Worm (Caenorhabditis elegans) whole organism, L1 larva: ENCODE results near the gene bub-3.
A peak's percentile ranks its signal among the peaks of the same experiment; 100 is the strongest.

ENCODE experiments used
- Y116A8C.19 ChIP-seq: sonication (generic microtip); optimal IDR thresholded peaks from 2 replicates; lab custom pipeline; 2016; ENCODE audit warnings: missing compliant biosample characterization, missing genetic modification characterization, borderline replicate concordance
- aly-2 ChIP-seq: fragments of 150-350 bp; optimal IDR thresholded peaks from 2 replicates; lab custom pipeline; 2014; ENCODE audit warnings: missing biosample characterization, missing genetic modification characterization
- blmp-1 ChIP-seq: fragments of 150-350 bp; optimal IDR thresholded peaks from 2 replicates; lab custom pipeline; 2014; ENCODE audit warnings: missing biosample characterization, missing genetic modification characterization
- ceh-88 ChIP-seq: fragments of 200-800 bp; sonication (Bioruptor generic); IDR thresholded peaks from 2 replicates; pipeline ENCODE4 v1.3.6; 2022; ENCODE audit warnings: missing genetic modification characterization, missing compliant biosample characterization
- dpl-1 ChIP-seq, 3 experiments: fragments of 150-350 bp in 2 of 3; sonication (generic microtip) in 1 of 3; optimal IDR thresholded peaks; 2 replicates each; lab custom pipeline; 2014 to 2017; ENCODE audit warnings: missing biosample characterization in 3 of 3, missing genetic modification characterization in 3 of 3, missing genetic modification reagents in 3 of 3
- efl-1 ChIP-seq, 4 experiments: fragments of 150-350 bp; optimal IDR thresholded peaks in 3 of 4; peaks in 1 of 4; 1 replicate in 1 of 4; 2 replicates in 3 of 4; lab custom pipeline; 2014; ENCODE audit warnings: missing biosample characterization in 2 of 4, missing genetic modification characterization in 2 of 4, missing genetic modification reagents in 2 of 4
- efl-3 ChIP-seq: fragments of 200-800 bp; sonication (Bioruptor generic); optimal IDR thresholded peaks from 2 replicates; lab custom pipeline; 2018; ENCODE audit warnings: mild to moderate bottlenecking, missing genetic modification characterization, missing compliant biosample characterization
- ets-5 ChIP-seq: fragments of 200-800 bp; sonication (Bioruptor generic); IDR thresholded peaks from 2 replicates; pipeline ENCODE4 v1.3.6; 2022; ENCODE audit warnings: missing genetic modification characterization, missing compliant biosample characterization
- fos-1 ChIP-seq: fragments of 150-350 bp; optimal IDR thresholded peaks from 2 replicates; lab custom pipeline; 2014; ENCODE audit warnings: missing biosample characterization, missing genetic modification characterization
- grh-1 ChIP-seq: fragments of 200-800 bp; sonication (Bioruptor generic); IDR thresholded peaks from 2 replicates; pipeline ENCODE4 v1.3.6; 2022; ENCODE audit warnings: missing genetic modification reagents, missing genetic modification characterization, missing compliant biosample characterization
- hlh-17 ChIP-seq: fragments of 200-800 bp; sonication (Bioruptor generic); optimal IDR thresholded peaks from 2 replicates; lab custom pipeline; 2018; ENCODE audit warnings: missing genetic modification characterization, mild to moderate bottlenecking, missing compliant biosample characterization, moderate library complexity, borderline replicate concordance
- hlh-4 ChIP-seq: sonication (generic microtip); optimal IDR thresholded peaks from 2 replicates; lab custom pipeline; 2016; ENCODE audit warnings: mild to moderate bottlenecking, missing genetic modification characterization, missing compliant biosample characterization
- lin-13 ChIP-seq: fragments of 150-350 bp; optimal IDR thresholded peaks from 2 replicates; lab custom pipeline; 2014; ENCODE audit warnings: missing biosample characterization, missing genetic modification reagents, missing genetic modification characterization
- lin-14 ChIP-seq: fragments of 200-800 bp; sonication (Bioruptor generic); optimal IDR thresholded peaks from 2 replicates; lab custom pipeline; 2018; ENCODE audit warnings: mild to moderate bottlenecking, missing genetic modification characterization, moderate library complexity, missing compliant biosample characterization
- lin-35 ChIP-seq, 2 experiments: fragments of 150-350 bp; optimal IDR thresholded peaks; 2 replicates each; lab custom pipeline; 2014; ENCODE audit warnings: missing biosample characterization in 2 of 2, missing genetic modification characterization in 2 of 2, missing genetic modification reagents in 2 of 2
- lsy-2 ChIP-seq, 2 experiments: fragments of 150-350 bp; optimal IDR thresholded peaks; 2 replicates each; lab custom pipeline; 2014; ENCODE audit warnings: missing biosample characterization in 2 of 2, missing genetic modification characterization in 2 of 2
- mdl-1 ChIP-seq, 2 experiments: fragments of 150-350 bp; optimal IDR thresholded peaks; 2 replicates each; lab custom pipeline; 2014 to 2017; ENCODE audit warnings: missing biosample characterization in 2 of 2, missing genetic modification characterization in 2 of 2, inconsistent platforms in 1 of 2
- mef-2 ChIP-seq: fragments of 150-350 bp; optimal IDR thresholded peaks from 2 replicates; lab custom pipeline; 2014; ENCODE audit warnings: missing biosample characterization, missing genetic modification characterization
- mep-1 ChIP-seq: fragments of 150-350 bp; optimal IDR thresholded peaks from 2 replicates; lab custom pipeline; 2014; ENCODE audit warnings: missing biosample characterization, missing genetic modification characterization
- nhr-19 ChIP-seq: fragments of 200-800 bp; sonication (Bioruptor generic); conservative IDR thresholded peaks from 2 replicates; pipeline ENCODE4 v1.3.6; 2022; ENCODE audit warnings: missing genetic modification characterization, missing compliant biosample characterization
- nhr-20 ChIP-seq: sonication (generic microtip); optimal IDR thresholded peaks from 2 replicates; lab custom pipeline; 2016; ENCODE audit warnings: mild to moderate bottlenecking, missing genetic modification characterization, missing compliant biosample characterization
- nhr-237 ChIP-seq: fragments of 150-350 bp; optimal IDR thresholded peaks from 2 replicates; lab custom pipeline; 2014; ENCODE audit warnings: missing biosample characterization, missing genetic modification characterization
- nhr-47 ChIP-seq: sonication (generic microtip); optimal IDR thresholded peaks from 2 replicates; lab custom pipeline; 2016; ENCODE audit warnings: mild to moderate bottlenecking, missing genetic modification characterization, moderate library complexity, missing compliant biosample characterization
- nhr-71 ChIP-seq: sonication (generic microtip); optimal IDR thresholded peaks from 2 replicates; lab custom pipeline; 2016; ENCODE audit warnings: mild to moderate bottlenecking, missing genetic modification characterization, moderate library complexity, missing compliant biosample characterization
- nhr-85 ChIP-seq: sonication (generic microtip); peaks from one replicate; lab custom pipeline; 2016; ENCODE audit warnings: missing genetic modification characterization, inconsistent platforms, missing compliant biosample characterization
- nhr-90 ChIP-seq: sonication (generic microtip); optimal IDR thresholded peaks from 2 replicates; lab custom pipeline; 2016; ENCODE audit warnings: mild to moderate bottlenecking, missing genetic modification characterization, missing compliant biosample characterization; ENCODE audit not compliant: poor library complexity
- pag-3 ChIP-seq: sonication (generic microtip); optimal IDR thresholded peaks from 2 replicates; lab custom pipeline; 2017; ENCODE audit warnings: missing genetic modification characterization, mild to moderate bottlenecking, missing compliant biosample characterization, antibody characterized with exemption, borderline replicate concordance; ENCODE audit not compliant: insufficient read depth
- rnt-1 ChIP-seq: sonication (generic microtip); optimal IDR thresholded peaks from 2 replicates; lab custom pipeline; 2016; ENCODE audit warnings: mild to moderate bottlenecking, missing genetic modification characterization, moderate library complexity, missing compliant biosample characterization
- skn-1 ChIP-seq: fragments of 150-350 bp; optimal IDR thresholded peaks from 2 replicates; lab custom pipeline; 2014; ENCODE audit warnings: missing biosample characterization, missing genetic modification characterization
- snpc-4 ChIP-seq: fragments of 150-350 bp; optimal IDR thresholded peaks from 2 replicates; lab custom pipeline; 2014; ENCODE audit warnings: missing biosample characterization, missing genetic modification characterization
- snu-23 ChIP-seq: sonication (generic microtip); optimal IDR thresholded peaks from 2 replicates; lab custom pipeline; 2016; ENCODE audit warnings: missing genetic modification characterization, missing compliant biosample characterization
- tbx-2 ChIP-seq: sonication (generic microtip); optimal IDR thresholded peaks from 2 replicates; lab custom pipeline; 2016; ENCODE audit warnings: missing genetic modification characterization, missing compliant biosample characterization
- unc-86 ChIP-seq: sonication (generic microtip); optimal IDR thresholded peaks from 2 replicates; lab custom pipeline; 2016; ENCODE audit warnings: missing genetic modification characterization, missing compliant biosample characterization
- unc-98 ChIP-seq: fragments of 200-800 bp; sonication (Bioruptor generic); IDR thresholded peaks from 2 replicates; pipeline ENCODE4 v1.3.6; 2022; ENCODE audit warnings: missing genetic modification characterization, missing compliant biosample characterization
- xbp-1 ChIP-seq: sonication (generic microtip); optimal IDR thresholded peaks from 2 replicates; lab custom pipeline; 2016; ENCODE audit warnings: missing genetic modification characterization, missing compliant biosample characterization
- ztf-11 ChIP-seq, 2 experiments: sonication (generic microtip); optimal IDR thresholded peaks; 2 replicates each; lab custom pipeline; 2016 to 2017; ENCODE audit warnings: missing genetic modification characterization in 2 of 2, missing biosample characterization in 1 of 2, missing compliant biosample characterization in 1 of 2

Gene bub-3

DNA sequence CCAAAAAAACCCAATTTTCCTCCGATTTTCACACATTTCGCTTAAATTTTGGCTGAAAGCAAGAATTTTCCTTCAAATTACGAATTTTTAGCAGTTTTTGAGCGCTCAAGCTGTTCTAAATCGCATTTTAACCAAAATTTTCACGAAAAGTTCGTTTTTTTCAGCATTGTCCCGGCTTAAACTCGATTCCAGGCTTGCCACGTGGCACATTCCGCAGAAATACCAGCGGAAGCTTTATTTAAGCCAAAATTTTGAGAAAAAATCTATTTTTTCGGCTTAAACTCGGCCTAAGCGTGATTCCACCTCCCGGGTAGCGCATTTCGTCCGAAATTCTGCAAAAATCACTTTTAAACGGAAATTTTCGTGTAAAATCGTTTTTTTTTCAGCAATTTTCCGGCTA, 2.1 kb upstream of the bub-3 start:
- TF ChIP-seq nhr-85 (peak; percentile 1), pag-3 (tag; lab: Kevin White, UChicago) (no peak), ets-5 (no peak)

- TF ChIP-seq efl-3 (no peak), tbx-2 (tag; lab: Kevin White, UChicago) (no peak), Y116A8C.19 (tag; lab: Kevin White, UChicago) (no peak), lin-13 (GFP tag; lab: Kevin White, UChicago) (no peak), mef-2 (tag; lab: Kevin White, UChicago) (no peak), nhr-20 (tag; lab: Kevin White, UChicago) (no peak), nhr-85 (no peak), ztf-11 (tag; optimal IDR thresholded peaks at IDR 0.05; lab: Kevin White, UChicago) (no peak), unc-86 (tag; lab: Kevin White, UChicago) (no peak), lin-35 (GFP tag; optimal IDR thresholded peaks at IDR 0.05; lab: Kevin White, UChicago) (no peak), ceh-88 (GFP tag; lab: Robert Waterston, UW) (no peak), aly-2 (no peak), skn-1 (tag; lab: Kevin White, UChicago) (no peak), rnt-1 (tag; lab: Kevin White, UChicago) (no peak)
Observed at ce11 chrII:13729416-13729815, 3.6 kb downstream of the bub-3 start, which contains the start of gene Y54G9A.9. Gene Y54G9A.9, plus strand, starts transcription at chrII:13729716.

DNA sequence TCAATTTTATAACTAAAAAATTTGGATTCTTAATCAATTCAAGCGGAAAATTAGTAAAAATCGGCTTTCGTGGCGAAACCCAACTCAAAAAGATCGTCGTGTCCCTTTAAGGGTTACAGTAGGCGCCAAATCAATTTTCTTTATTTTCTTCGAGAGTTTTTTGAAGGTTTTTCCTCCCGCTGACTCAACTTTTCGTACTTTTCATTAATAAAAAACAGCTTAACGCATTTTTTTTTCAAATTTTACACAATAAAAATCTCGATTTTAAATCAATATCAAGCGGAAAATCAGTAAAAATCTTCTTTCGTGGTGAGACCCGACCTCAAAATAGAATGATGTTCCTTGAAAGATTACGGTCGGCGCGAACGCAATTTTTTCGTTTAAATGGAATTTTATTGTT, 6.3 kb downstream of the bub-3 start:
- TF ChIP-seq mep-1 (tag; lab: Kevin White, UChicago) (no peak), ets-5 (no peak), nhr-19 (no peak)

- TF ChIP-seq unc-86 (tag; lab: Kevin White, UChicago) (no peak), grh-1 (GFP tag; lab: Robert Waterston, UW) (0 out of 2 replicates have a peak, but pooled peaks have one; percentile 16)
Observed at ce11 chrII:13732577-13732976, 6.7 kb downstream of the bub-3 start.

- TF ChIP-seq nhr-47 (tag; lab: Kevin White, UChicago) (no peak), nhr-85 (peak; percentile 59), hlh-17 (no peak), grh-1 (GFP tag; lab: Robert Waterston, UW) (no peak), nhr-19 (no peak), xbp-1 (no peak), unc-98 (GFP tag; lab: Robert Waterston, UW) (no peak), snpc-4 (no peak), nhr-237 (tag; lab: Kevin White, UChicago) (no peak), fos-1 (tag; lab: Kevin White, UChicago) (no peak), efl-1 (optimal IDR thresholded peaks at IDR 0.05; lab: Kevin White, UChicago) (no peak), efl-1 (GFP tag; optimal IDR thresholded peaks at IDR 0.05 in 1 of 2; lab: Kevin White, UChicago) (peak in 1 of 2 experiments; percentile 55), hlh-4 (tag; lab: Kevin White, UChicago) (no peak), mef-2 (tag; lab: Kevin White, UChicago) (no peak)
Observed at ce11 chrII:13736089-13736488, 10.2 kb downstream of the bub-3 start, which contains the start of gene R06B9.5. Gene R06B9.5, plus strand, starts transcription at chrII:13736320.

DNA sequence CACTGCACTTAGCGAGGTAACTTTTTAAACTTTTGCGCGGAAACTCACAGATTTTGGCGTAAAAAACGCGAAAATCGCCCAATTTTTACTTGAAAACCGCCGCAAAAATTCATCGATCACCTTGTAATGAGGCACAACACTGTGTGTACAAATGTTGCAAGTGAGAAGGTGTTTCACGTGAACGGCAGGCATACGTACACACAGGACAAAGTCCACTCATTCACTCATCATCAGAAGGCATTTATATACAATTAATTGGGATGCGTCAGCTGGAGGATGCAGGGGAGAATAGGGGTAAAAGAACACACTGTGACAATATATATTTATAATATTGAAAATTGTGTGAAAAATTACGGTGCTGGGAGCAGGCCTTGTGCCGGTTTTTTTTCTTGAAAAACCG, 11.0 kb downstream of the bub-3 start:
- peak; percentile 76 for TF ChIP-seq blmp-1 (tag; lab: Kevin White, UChicago)
- peak in 1 of 2 experiments; percentile 51 for TF ChIP-seq lin-35 (GFP tag; optimal IDR thresholded peaks at IDR 0.05; lab: Kevin White, UChicago)
- TF ChIP-seq mdl-1 (tag; optimal IDR thresholded peaks at IDR 0.05; lab: Kevin White, UChicago), result peak in 1 of 2 experiments; percentile 39
- no peak for TF ChIP-seq ets-5
- peak in 1 of 2 experiments; percentile 5 for TF ChIP-seq lsy-2 (tag; optimal IDR thresholded peaks at IDR 0.05; lab: Kevin White, UChicago)
- TF ChIP-seq mef-2 (tag; lab: Kevin White, UChicago), result no peak
- TF ChIP-seq aly-2, result no peak
- peak; percentile 3 for TF ChIP-seq mep-1 (tag; lab: Kevin White, UChicago)
- TF ChIP-seq dpl-1 (GFP tag; optimal IDR thresholded peaks at IDR 0.05; lab: Kevin White, UChicago), result no peak
- peak; percentile 11 for TF ChIP-seq nhr-90 (tag; lab: Kevin White, UChicago)
- TF ChIP-seq tbx-2 (tag; lab: Kevin White, UChicago), result peak; percentile 13
- TF ChIP-seq nhr-20 (tag; lab: Kevin White, UChicago), result peak; percentile 39
- TF ChIP-seq nhr-19, result peak; percentile 46
- TF ChIP-seq nhr-85, result peak; percentile 67
- peak; percentile 32 for TF ChIP-seq nhr-71 (tag; lab: Kevin White, UChicago)
- TF ChIP-seq snu-23 (GFP tag; lab: Kevin White, UChicago), result peak; percentile 34
- peak; percentile 58 for TF ChIP-seq lin-14
